Fruit fly (Drosophila melanogaster): ENCODE measurements around the gene mop.

dm6 chr3L:14783363-14783627 is 7.4 kb upstream of the mop start:
- TF ChIP-seq acj6 (GFP tag; optimal IDR thresholded peaks at IDR 0.05) (no peak), Blimp-1 (GFP tag; optimal IDR thresholded peaks at IDR 0.05) (no peak), eg (GFP tag; IDR thresholded peaks at IDR 0.05) (no peak), CG3032 (tag; optimal IDR thresholded peaks at IDR 0.05) (no peak), Gug (GFP tag; IDR thresholded peaks at IDR 0.05) (no peak), Lpt (GFP tag; optimal IDR thresholded peaks at IDR 0.05) (no peak), pdm3 (GFP tag; optimal IDR thresholded peaks at IDR 0.05) (no peak), fd59A (GFP tag; optimal IDR thresholded peaks at IDR 0.05) (no peak), CG31627 (GFP tag; optimal IDR thresholded peaks at IDR 0.05) (no peak), Sox102F (GFP tag; optimal IDR thresholded peaks at IDR 0.05) (no peak), CG34406 (GFP tag; optimal IDR thresholded peaks at IDR 0.05) (no peak)

Measured in whole organism, prepupa.